Fruit fly (Drosophila melanogaster): Measurements from ENCODE around the gene CG13284.

The CG13284 gene

dm6 chr2L:16815989-16816749 lies 32.3 kb downstream of the CG13284 start, which contains the start of gene mdy (continued):
- TF ChIP-seq CG6765 (GFP tag; optimal IDR thresholded peaks at IDR 0.05): peak; percentile 30
- peak; percentile 7 for TF ChIP-seq org-1 (GFP tag; optimal IDR thresholded peaks at IDR 0.05)
- TF ChIP-seq twi (tag; optimal IDR thresholded peaks at IDR 0.05): no peak
- peak; percentile 30; the same call in 1 of the 2 replicates for TF ChIP-seq CG4730 (GFP tag; IDR thresholded peaks at IDR 0.05)
- TF ChIP-seq CG1024 (GFP tag; IDR thresholded peaks at IDR 0.05): peak; percentile 27; the same call in 1 of the 2 replicates
- TF ChIP-seq CG7372 (GFP tag; IDR thresholded peaks at IDR 0.05): 0 out of 2 replicates have a peak, but pooled peaks have one; percentile 14
- TF ChIP-seq CG10654 (GFP tag; optimal IDR thresholded peaks at IDR 0.05): no peak
- TF ChIP-seq HLH4C (GFP tag; IDR thresholded peaks at IDR 0.05; ENCODE audit: partially characterized antibody): peak; percentile 73
- TF ChIP-seq gsb-n (tag; optimal IDR thresholded peaks at IDR 0.05): peak; percentile 36
- TF ChIP-seq knrl (GFP tag; IDR thresholded peaks at IDR 0.05; ENCODE audit: partially characterized antibody): no peak; the same call in 1 of the 3 replicates
- TF ChIP-seq Side (GFP tag; optimal IDR thresholded peaks at IDR 0.05): peak; percentile 5
- peak; percentile 44 for TF ChIP-seq CG1602 (GFP tag; optimal IDR thresholded peaks at IDR 0.05)
- no peak for TF ChIP-seq zen2 (GFP tag; IDR thresholded peaks at IDR 0.05; ENCODE audit: partially characterized antibody)
- no peak for TF ChIP-seq dan (GFP tag; IDR thresholded peaks at IDR 0.05)
- peak; percentile 48 for TF ChIP-seq Nf-YC (tag; optimal IDR thresholded peaks at IDR 0.05)
- peak; percentile 21 for TF ChIP-seq Deaf1 (tag; optimal IDR thresholded peaks at IDR 0.05)
- TF ChIP-seq CG1233 (GFP tag; optimal IDR thresholded peaks at IDR 0.05): peak; percentile 2
- no peak for TF ChIP-seq en (GFP tag; optimal IDR thresholded peaks at IDR 0.05)
- TF ChIP-seq CG12769 (tag; optimal IDR thresholded peaks at IDR 0.05): peak; percentile 56
- TF ChIP-seq nau (GFP tag; optimal IDR thresholded peaks at IDR 0.05): no peak
- TF ChIP-seq dmrt99B (tag; optimal IDR thresholded peaks at IDR 0.05): peak; percentile 42
- peak; percentile 62 to 71 for TF ChIP-seq dpn (GFP tag; optimal IDR thresholded peaks at IDR 0.05)
- TF ChIP-seq zfh1 (GFP tag; IDR thresholded peaks at IDR 0.05): peak; percentile 60; the same call in 2 of the 3 replicates
- peak; percentile 22; the same call in 1 of the 2 replicates for TF ChIP-seq CG16779 (GFP tag; IDR thresholded peaks at IDR 0.05)
- no peak for TF ChIP-seq CG7745 (tag; optimal IDR thresholded peaks at IDR 0.05)
- peak; percentile 86 for TF ChIP-seq CG11456 (GFP tag; IDR thresholded peaks at IDR 0.05)
- TF ChIP-seq fd64A (GFP tag; optimal IDR thresholded peaks at IDR 0.05): no peak
- TF ChIP-seq CG12659 (GFP tag; optimal IDR thresholded peaks at IDR 0.05): peak; percentile 55
- no peak for TF ChIP-seq CG18764 (GFP tag; optimal IDR thresholded peaks at IDR 0.05)
- TF ChIP-seq CG6689 (GFP tag; IDR thresholded peaks at IDR 0.05): peak; percentile 60; the same call in 1 of the 2 replicates
- no peak for TF ChIP-seq CG9609 (GFP tag; optimal IDR thresholded peaks at IDR 0.05)
- TF ChIP-seq slbo (GFP tag; IDR thresholded peaks at IDR 0.05): peak; percentile 67
- TF ChIP-seq CG2199 (GFP tag; IDR thresholded peaks at IDR 0.05): 0 out of 3 replicates have a peak, but pooled peaks have one; percentile 61
- TF ChIP-seq zfh2 (GFP tag; optimal IDR thresholded peaks at IDR 0.05): peak; percentile 41
- TF ChIP-seq CG14710 (tag; optimal IDR thresholded peaks at IDR 0.05): peak; percentile 58
- TF ChIP-seq CG14965 (GFP tag; optimal IDR thresholded peaks at IDR 0.05; ENCODE audit: borderline replicate concordance): no peak
- TF ChIP-seq CG33213 (GFP tag; optimal IDR thresholded peaks at IDR 0.05): peak; percentile 29
- TF ChIP-seq CG31388 (GFP tag; optimal IDR thresholded peaks at IDR 0.05): no peak
- TF ChIP-seq pan (optimal IDR thresholded peaks at IDR 0.05): no peak
- peak in 1 of 2 experiments; percentile 50 for TF ChIP-seq pan (GFP tag; optimal IDR thresholded peaks at IDR 0.05 in 1 of 2, IDR thresholded peaks at IDR 0.05 in 1 of 2)
- peak; percentile 32 for TF ChIP-seq Ssrp (tag; optimal IDR thresholded peaks at IDR 0.05)
- TF ChIP-seq exex (tag; optimal IDR thresholded peaks at IDR 0.05): no peak
- peak; percentile 64 for TF ChIP-seq bbx (GFP tag; IDR thresholded peaks at IDR 0.05; ENCODE audit: partially characterized antibody)
- TF ChIP-seq fd102C (GFP tag; optimal IDR thresholded peaks at IDR 0.05): no peak
- no peak for TF ChIP-seq CG2129 (GFP tag; IDR thresholded peaks at IDR 0.05; ENCODE audit: partially characterized antibody)
- TF ChIP-seq D19A (tag; optimal IDR thresholded peaks at IDR 0.05): peak; percentile 37
- no peak for TF ChIP-seq z (GFP tag; IDR thresholded peaks at IDR 0.05)
- TF ChIP-seq wdn (GFP tag; IDR thresholded peaks at IDR 0.05): peak; percentile 51; the same call in 1 of the 2 replicates
- TF ChIP-seq toy (GFP tag; IDR thresholded peaks at IDR 0.05): no peak
